Worm (Caenorhabditis elegans): Measurements from ENCODE around the gene imp-2.

Gene imp-2

DNA sequence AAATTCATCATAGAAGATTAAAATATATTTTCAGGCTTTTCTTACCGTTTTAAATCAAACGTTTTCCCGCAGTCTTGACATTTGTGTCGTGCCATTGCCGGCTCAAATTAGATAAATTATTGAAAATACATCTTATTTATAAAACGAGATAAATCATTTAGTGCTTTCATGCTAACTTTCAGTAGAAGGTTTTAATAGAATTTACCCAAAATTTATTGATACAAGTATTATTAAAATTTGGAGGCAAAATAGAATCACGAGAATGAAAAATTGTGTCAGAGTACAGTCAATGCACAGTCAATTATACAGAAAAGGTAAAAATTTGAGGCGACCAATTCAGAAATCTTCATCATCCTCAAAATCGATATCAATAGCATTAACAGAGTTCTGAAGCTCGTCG, 40.2 kb downstream of the imp-2 start, which contains the start of gene Y5F2A.4:
Y5F2A.4 (minus strand) TSS at position 101 of the 400 bp plus-strand sequence.
- TF ChIP-seq mep-1 (tag; optimal IDR thresholded peaks at IDR 0.05) (no peak), lin-13 (GFP tag; optimal IDR thresholded peaks at IDR 0.05) (no peak), mab-9 (GFP tag; IDR thresholded peaks at IDR 0.05) (no peak), hlh-4 (tag; optimal IDR thresholded peaks at IDR 0.05) (no peak), tlp-1 (tag; optimal IDR thresholded peaks at IDR 0.05) (no peak), skn-1 (tag; optimal IDR thresholded peaks at IDR 0.05) (no peak), unc-130 (tag; optimal IDR thresholded peaks at IDR 0.05) (no peak), unc-98 (GFP tag; IDR thresholded peaks at IDR 0.05) (no peak), nhr-12 (tag; optimal IDR thresholded peaks at IDR 0.05) (no peak), unc-86 (tag; optimal IDR thresholded peaks at IDR 0.05) (no peak), C04F5.9 (tag; optimal IDR thresholded peaks at IDR 0.05) (no peak)

DNA sequence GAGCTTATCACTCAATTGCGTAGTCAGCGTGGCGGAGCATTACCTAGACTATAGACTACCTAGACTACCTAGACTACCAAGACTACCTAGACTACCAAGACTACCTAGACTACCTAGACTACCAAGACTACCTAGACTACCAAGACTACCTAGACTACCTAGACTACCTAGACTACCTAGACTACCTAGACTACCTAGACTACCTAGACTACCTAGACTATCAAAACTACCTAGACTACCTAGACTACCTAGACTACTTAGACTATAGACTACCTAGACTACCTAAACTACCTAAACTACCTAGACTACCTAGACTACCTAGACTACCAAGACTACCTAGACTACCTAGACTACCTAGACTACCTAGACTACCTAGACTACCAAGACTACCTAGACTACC, 47.8 kb downstream of the imp-2 start:
- TF ChIP-seq lir-3 (tag; optimal IDR thresholded peaks at IDR 0.05; ENCODE audit: poor library complexity) (peak; percentile 57), rnt-1 (tag; optimal IDR thresholded peaks at IDR 0.05) (peak; percentile 71), nhr-237 (tag; optimal IDR thresholded peaks at IDR 0.05) (peak; percentile 68)

DNA sequence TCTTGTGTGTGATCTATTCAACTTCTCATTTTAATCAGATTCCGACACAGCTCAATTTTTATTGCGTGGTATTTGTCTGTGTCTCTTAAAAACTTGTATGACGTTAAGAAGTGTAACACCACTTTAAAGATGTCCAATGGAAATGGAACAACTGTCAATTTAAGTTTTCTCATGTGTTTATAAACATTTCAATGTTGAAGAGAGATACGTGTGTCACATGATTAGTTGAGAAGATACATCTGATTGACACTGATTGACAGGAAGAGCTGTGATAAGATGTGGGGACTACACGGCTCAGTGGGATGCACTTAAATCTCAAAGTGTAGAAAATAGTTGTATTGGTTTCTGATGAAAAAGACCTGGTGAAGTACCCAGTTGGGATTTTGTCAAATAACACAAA, 50.4 kb downstream of the imp-2 start:
- no peak for TF ChIP-seq mef-2 (tag; optimal IDR thresholded peaks at IDR 0.05)
- no peak for TF ChIP-seq ztf-11 (tag; optimal IDR thresholded peaks at IDR 0.05)
- TF ChIP-seq sptf-1 (tag; optimal IDR thresholded peaks at IDR 0.05), result no peak
- TF ChIP-seq rnt-1 (tag; optimal IDR thresholded peaks at IDR 0.05), result peak; percentile 82
- no peak for TF ChIP-seq lin-15B (tag; optimal IDR thresholded peaks at IDR 0.05)
- no peak for TF ChIP-seq isw-1 (GFP tag; IDR thresholded peaks at IDR 0.05)
- TF ChIP-seq lin-14 (GFP tag; optimal IDR thresholded peaks at IDR 0.05), result peak; percentile 90
- peak; percentile 66 for TF ChIP-seq nhr-20 (tag; optimal IDR thresholded peaks at IDR 0.05)
- TF ChIP-seq lsy-2 (tag; optimal IDR thresholded peaks at IDR 0.05), result peak; percentile 78 to 87
- TF ChIP-seq ceh-8 (GFP tag; optimal IDR thresholded peaks at IDR 0.05), result no peak
- no peak for TF ChIP-seq sup-37 (GFP tag; optimal IDR thresholded peaks at IDR 0.05)
- no peak for TF ChIP-seq unc-86 (tag; optimal IDR thresholded peaks at IDR 0.05)
- TF ChIP-seq C04F5.9 (tag; optimal IDR thresholded peaks at IDR 0.05), result peak; percentile 18
- TF ChIP-seq nhr-28 (tag; optimal IDR thresholded peaks at IDR 0.05), result no peak
- no peak for TF ChIP-seq pax-3 (tag; optimal IDR thresholded peaks at IDR 0.05)
- peak; percentile 51 for TF ChIP-seq swsn-7 (tag; optimal IDR thresholded peaks at IDR 0.05)
- no peak for TF ChIP-seq jun-1 (tag; optimal IDR thresholded peaks at IDR 0.05)
- no peak for TF ChIP-seq vab-15 (tag; optimal IDR thresholded peaks at IDR 0.05)
- no peak for TF ChIP-seq C34B4.2 (tag; optimal IDR thresholded peaks at IDR 0.05)
- no peak for TF ChIP-seq ces-1 (GFP tag; optimal IDR thresholded peaks at IDR 0.05)
- no peak for TF ChIP-seq nhr-237 (tag; optimal IDR thresholded peaks at IDR 0.05)
- no peak for TF ChIP-seq ceh-88 (GFP tag; IDR thresholded peaks at IDR 0.05)
- TF ChIP-seq nhr-19 (GFP tag; conservative IDR thresholded peaks at IDR 0.05), result peak; percentile 88
- peak; percentile 39 for TF ChIP-seq nhr-85 (tag)
- TF ChIP-seq blmp-1 (tag; optimal IDR thresholded peaks at IDR 0.05), result no peak
- no peak for TF ChIP-seq grh-1 (GFP tag; IDR thresholded peaks at IDR 0.05)
- TF ChIP-seq nhr-11 (tag; optimal IDR thresholded peaks at IDR 0.05), result peak; percentile 83
- no peak for TF ChIP-seq nhr-76 (tag; optimal IDR thresholded peaks at IDR 0.05)
- no peak for TF ChIP-seq snpc-4 (tag; optimal IDR thresholded peaks at IDR 0.05)
- no peak for TF ChIP-seq tlp-1 (tag; optimal IDR thresholded peaks at IDR 0.05)
- peak in 1 of 2 experiments; percentile 0 for TF ChIP-seq mdl-1 (tag; optimal IDR thresholded peaks at IDR 0.05)
- peak; percentile 33 for TF ChIP-seq fos-1 (tag; optimal IDR thresholded peaks at IDR 0.05)
- TF ChIP-seq xbp-1 (tag; optimal IDR thresholded peaks at IDR 0.05), result peak; percentile 35
- TF ChIP-seq snu-23 (GFP tag; optimal IDR thresholded peaks at IDR 0.05), result peak; percentile 64
- no peak for TF ChIP-seq aly-2 (tag; optimal IDR thresholded peaks at IDR 0.05)
- no peak for TF ChIP-seq alr-1 (tag; optimal IDR thresholded peaks at IDR 0.05; ENCODE audit: borderline replicate concordance)
- TF ChIP-seq ceh-63 (GFP tag; optimal IDR thresholded peaks at IDR 0.05), result no peak
- TF ChIP-seq unc-130 (tag; optimal IDR thresholded peaks at IDR 0.05), result peak; percentile 42
- TF ChIP-seq unc-30 (tag; optimal IDR thresholded peaks at IDR 0.05), result no peak
- peak; percentile 53 for TF ChIP-seq nhr-47 (tag; optimal IDR thresholded peaks at IDR 0.05)
- TF ChIP-seq hlh-17 (GFP tag; optimal IDR thresholded peaks at IDR 0.05; ENCODE audit: borderline replicate concordance), result no peak
- no peak for TF ChIP-seq fkh-8 (tag; optimal IDR thresholded peaks at IDR 0.05)
- no peak for TF ChIP-seq mab-9 (GFP tag; IDR thresholded peaks at IDR 0.05)
